Fruit fly (Drosophila melanogaster): ENCODE data around the gene fal.

fal gene

dm6 chr3L:19261213-19261612, 33.2 kb upstream of the fal start, which contains the start of gene Bet1:
TSS of gene Bet1 (plus strand) at chr3L:19261394.
- TF ChIP-seq CG3032 (tag; optimal IDR thresholded peaks at IDR 0.05) (peak; percentile 19), CG11762 (GFP tag; optimal IDR thresholded peaks at IDR 0.05; ENCODE audit: insufficient read depth) (no peak), Eip78C (GFP tag) (peak; percentile 31), CG8319 (GFP tag; optimal IDR thresholded peaks at IDR 0.05) (no peak), cyc (GFP tag; optimal IDR thresholded peaks at IDR 0.05) (no peak), CG8632 (GFP tag; optimal IDR thresholded peaks at IDR 0.05) (peak; percentile 3), achi (GFP tag; optimal IDR thresholded peaks at IDR 0.05) (peak; percentile 1), svp (GFP tag) (peak; percentile 33), CG32006 (GFP tag; optimal IDR thresholded peaks at IDR 0.05) (peak; percentile 26)

dm6 chr3L:19261720-19262119, 32.6 kb upstream of the fal start:
- TF ChIP-seq CG6163 (GFP tag; IDR thresholded peaks at IDR 0.05) (peak; percentile 14; the same call in 1 of the 3 replicates), Sox15 (GFP tag; optimal IDR thresholded peaks at IDR 0.05) (no peak)

- TF ChIP-seq OdsH (GFP tag; optimal IDR thresholded peaks at IDR 0.05): peak; percentile 10
- no peak for TF ChIP-seq Sox14 (GFP tag; optimal IDR thresholded peaks at IDR 0.05)
- peak; percentile 47 for TF ChIP-seq net (GFP tag; optimal IDR thresholded peaks at IDR 0.05)
- TF ChIP-seq acj6 (GFP tag; optimal IDR thresholded peaks at IDR 0.05): peak; percentile 38
- peak; percentile 12 for TF ChIP-seq CG10631 (GFP tag; optimal IDR thresholded peaks at IDR 0.05)
- TF ChIP-seq CG3032 (tag; optimal IDR thresholded peaks at IDR 0.05): peak; percentile 41
- TF ChIP-seq CG6792 (GFP tag; optimal IDR thresholded peaks at IDR 0.05): peak; percentile 28
- peak; percentile 13 for TF ChIP-seq topi (GFP tag; optimal IDR thresholded peaks at IDR 0.05)
- no peak for TF ChIP-seq Eip93F (GFP tag; optimal IDR thresholded peaks at IDR 0.05)
- TF ChIP-seq CG3919 (GFP tag; optimal IDR thresholded peaks at IDR 0.05): peak; percentile 18
- TF ChIP-seq Hr4 (GFP tag; optimal IDR thresholded peaks at IDR 0.05): no peak
- peak; percentile 50 for TF ChIP-seq Met (GFP tag; optimal IDR thresholded peaks at IDR 0.05)
- no peak for TF ChIP-seq Eip75B (GFP tag; optimal IDR thresholded peaks at IDR 0.05)
- TF ChIP-seq esn (GFP tag; optimal IDR thresholded peaks at IDR 0.05): peak; percentile 24
- peak; percentile 49 for TF ChIP-seq CG32006 (GFP tag; optimal IDR thresholded peaks at IDR 0.05)
- no peak for TF ChIP-seq cyc (GFP tag; optimal IDR thresholded peaks at IDR 0.05)
- TF ChIP-seq achi (GFP tag; optimal IDR thresholded peaks at IDR 0.05): peak; percentile 42
- TF ChIP-seq CG6276 (GFP tag; optimal IDR thresholded peaks at IDR 0.05): peak; percentile 27
- peak; percentile 69 for TF ChIP-seq CG15336 (GFP tag; IDR thresholded peaks at IDR 0.05)
- peak; percentile 33 for TF ChIP-seq CG1621 (tag; optimal IDR thresholded peaks at IDR 0.05)
- peak; percentile 5 for TF ChIP-seq lz (GFP tag; optimal IDR thresholded peaks at IDR 0.05)
- peak; percentile 32; the same call in 1 of the 3 replicates for TF ChIP-seq CG6163 (GFP tag; IDR thresholded peaks at IDR 0.05)
- TF ChIP-seq CG8119 (GFP tag; IDR thresholded peaks at IDR 0.05): peak; percentile 67; the same call in 2 of the 3 replicates
- TF ChIP-seq fd85E (GFP tag; optimal IDR thresholded peaks at IDR 0.05): no peak
- TF ChIP-seq Eip78C (GFP tag): peak; percentile 88
- TF ChIP-seq fkh (GFP tag; optimal IDR thresholded peaks at IDR 0.05): peak; percentile 44
- 0 out of 2 replicates have a peak, but pooled peaks have one; percentile 24 for TF ChIP-seq CG11294 (GFP tag; IDR thresholded peaks at IDR 0.05)
- TF ChIP-seq Ets96B (tag; optimal IDR thresholded peaks at IDR 0.05): peak; percentile 26
- TF ChIP-seq dac (GFP tag; optimal IDR thresholded peaks at IDR 0.05): no peak
- TF ChIP-seq svp (GFP tag): no peak
- no peak for TF ChIP-seq CG16779 (tag; optimal IDR thresholded peaks at IDR 0.05)
- peak; percentile 19 for TF ChIP-seq pdm3 (GFP tag; optimal IDR thresholded peaks at IDR 0.05)
- TF ChIP-seq vri (GFP tag; optimal IDR thresholded peaks at IDR 0.05): peak; percentile 66
- TF ChIP-seq CG8632 (GFP tag; optimal IDR thresholded peaks at IDR 0.05): peak; percentile 12
- no peak for TF ChIP-seq ss (GFP tag; optimal IDR thresholded peaks at IDR 0.05)
- TF ChIP-seq Sox102F (GFP tag; optimal IDR thresholded peaks at IDR 0.05): peak; percentile 23
- TF ChIP-seq Ets21C (GFP tag; optimal IDR thresholded peaks at IDR 0.05): no peak
- peak; percentile 39 for TF ChIP-seq CG34406 (GFP tag; optimal IDR thresholded peaks at IDR 0.05)
- TF ChIP-seq CG10669 (GFP tag; optimal IDR thresholded peaks at IDR 0.05): peak; percentile 50
- no peak for TF ChIP-seq dsx (GFP tag; optimal IDR thresholded peaks at IDR 0.05; ENCODE audit: poor library complexity, severe bottlenecking)
- no peak for TF ChIP-seq CG4318 (GFP tag; optimal IDR thresholded peaks at IDR 0.05)
- TF ChIP-seq CG6808 (GFP tag; optimal IDR thresholded peaks at IDR 0.05): no peak
- peak; percentile 81 for TF ChIP-seq eg (GFP tag; IDR thresholded peaks at IDR 0.05)
Observed at dm6 chr3L:19263480-19264140, 30.8 kb upstream of the fal start, which contains the start of the genes CG42374 and Mettl5. TSS of gene CG42374 (plus strand) at chr3L:19263766. TSS of gene Mettl5 (plus strand) at chr3L:19263766.
